Fruit fly (Drosophila melanogaster) whole organism, adult: ENCODE results near the gene CG10793.

ENCODE experiments used
- CG7101 ChIP-seq: fragments of 200-800 bp; sonication (Bioruptor generic); optimal IDR thresholded peaks from 2 replicates; lab custom pipeline; 2018; ENCODE audit warnings: missing biosample characterization, mild to moderate bottlenecking, missing genetic modification characterization, moderate library complexity
- Clk ChIP-seq: fragments of 200-800 bp; sonication (Bioruptor generic); optimal IDR thresholded peaks from 2 replicates; lab custom pipeline; 2017; ENCODE audit warnings: missing biosample characterization, missing genetic modification characterization
- Hr96 ChIP-seq: fragments of 200-800 bp; sonication (Bioruptor generic); optimal IDR thresholded peaks from 2 replicates; lab custom pipeline; 2016; ENCODE audit warnings: missing biosample characterization, missing genetic modification characterization
- pad ChIP-seq: fragments of 200-800 bp; sonication (Bioruptor generic); optimal IDR thresholded peaks from 3 replicates; lab custom pipeline; 2017; ENCODE audit warnings: missing biosample characterization, missing genetic modification characterization, mild to moderate bottlenecking, moderate library complexity, missing genetic modification reagents

dm6 chrX:3351560-3351959 is 35.4 kb upstream of the CG10793 start:
- TF ChIP-seq Clk (GFP tag; lab: Kevin White, UChicago) = no peak
- no peak for TF ChIP-seq Hr96 (GFP tag; lab: Kevin White, UChicago)
- no peak for TF ChIP-seq pad (GFP tag; lab: Kevin White, UChicago)
- TF ChIP-seq CG7101 (tag; lab: Kevin White, UChicago) = no peak
